Fruit fly (Drosophila melanogaster): ENCODE measurements around the gene Dys.
A peak's percentile ranks its signal among the peaks of the same experiment; 100 is the strongest.

Dys gene

DNA sequence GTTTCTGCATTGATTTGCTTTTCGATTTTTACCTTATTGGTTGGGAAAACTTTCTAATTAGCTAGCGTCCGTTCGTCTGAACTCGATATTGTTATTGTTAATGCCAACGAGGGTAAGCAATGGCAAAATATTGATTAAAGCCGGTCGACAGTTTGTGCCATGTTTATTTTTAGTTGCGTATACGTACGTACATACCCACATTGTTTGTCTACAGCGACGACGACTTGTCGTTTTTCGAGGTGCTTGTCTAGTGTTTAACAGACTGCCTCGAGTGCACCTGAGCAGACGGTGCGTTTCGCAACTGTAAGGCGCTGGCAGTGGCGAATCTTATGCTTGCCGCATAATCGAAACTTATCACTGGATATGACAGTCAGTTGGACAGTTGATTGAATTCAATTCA, 6.6 kb downstream of the Dys start (continued):
- TF ChIP-seq nau (GFP tag; optimal IDR thresholded peaks at IDR 0.05) (peak; percentile 46), odd (GFP tag; optimal IDR thresholded peaks at IDR 0.05) (peak; percentile 7), CTCF (GFP tag; optimal IDR thresholded peaks at IDR 0.05) (no peak), jumu (GFP tag; optimal IDR thresholded peaks at IDR 0.05) (no peak), chinmo (GFP tag; IDR thresholded peaks at IDR 0.05; ENCODE audit: partially characterized antibody) (no peak), CG1529 (GFP tag; optimal IDR thresholded peaks at IDR 0.05) (no peak), ind (GFP tag; optimal IDR thresholded peaks at IDR 0.05) (no peak), dmrt99B (tag; optimal IDR thresholded peaks at IDR 0.05) (peak; percentile 53), Doc3 (GFP tag; IDR thresholded peaks at IDR 0.05; ENCODE audit: partially characterized antibody) (no peak), tx (GFP tag; optimal IDR thresholded peaks at IDR 0.05) (no peak), CG18619 (GFP tag; optimal IDR thresholded peaks at IDR 0.05) (no peak), CG9609 (GFP tag; optimal IDR thresholded peaks at IDR 0.05) (no peak), CG3407 (GFP tag; optimal IDR thresholded peaks at IDR 0.05) (peak; percentile 16), Myb (GFP tag; optimal IDR thresholded peaks at IDR 0.05) (no peak), Ada2b (GFP tag; IDR thresholded peaks at IDR 0.05) (no peak), Fer1 (GFP tag; optimal IDR thresholded peaks at IDR 0.05) (peak; percentile 7), CG3281 (GFP tag; optimal IDR thresholded peaks at IDR 0.05) (no peak), p53 (GFP tag; optimal IDR thresholded peaks at IDR 0.05) (no peak), tgo (GFP tag; IDR thresholded peaks at IDR 0.05) (no peak), Awh (GFP tag; IDR thresholded peaks at IDR 0.05) (peak; percentile 62), CG7786 (GFP tag; optimal IDR thresholded peaks at IDR 0.05) (no peak), Sry-β (GFP tag; optimal IDR thresholded peaks at IDR 0.05) (no peak), sens-2 (GFP tag; IDR thresholded peaks at IDR 0.05) (no peak), Hmr (GFP tag; optimal IDR thresholded peaks at IDR 0.05) (no peak), cad (GFP tag; optimal IDR thresholded peaks at IDR 0.05) (no peak), CG2129 (GFP tag; IDR thresholded peaks at IDR 0.05; ENCODE audit: partially characterized antibody) (no peak), CG3726 (GFP tag; IDR thresholded peaks at IDR 0.05) (no peak), Rfx (GFP tag; IDR thresholded peaks at IDR 0.05) (no peak), cato (GFP tag; optimal IDR thresholded peaks at IDR 0.05; ENCODE audit: borderline replicate concordance) (no peak), Pdp1 (GFP tag; optimal IDR thresholded peaks at IDR 0.05) (no peak), slp2 (GFP tag; optimal IDR thresholded peaks at IDR 0.05) (no peak), CG4424 (GFP tag; optimal IDR thresholded peaks at IDR 0.05) (no peak), zfh1 (GFP tag; IDR thresholded peaks at IDR 0.05) (peak; percentile 47; the same call in 1 of the 3 replicates), chn (GFP tag; optimal IDR thresholded peaks at IDR 0.05) (no peak), lab (GFP tag; optimal IDR thresholded peaks at IDR 0.05) (peak; percentile 16), CG8359 (GFP tag; optimal IDR thresholded peaks at IDR 0.05; ENCODE audit: borderline replicate concordance) (no peak), lbe (GFP tag; optimal IDR thresholded peaks at IDR 0.05) (no peak), Hr39 (optimal IDR thresholded peaks at IDR 0.05) (no peak), CG13624 (GFP tag; optimal IDR thresholded peaks at IDR 0.05) (no peak), MTF-1 (GFP tag; optimal IDR thresholded peaks at IDR 0.05; ENCODE audit: borderline replicate concordance) (no peak), Hey (tag; optimal IDR thresholded peaks at IDR 0.05) (no peak), wek (GFP tag; optimal IDR thresholded peaks at IDR 0.05) (peak; percentile 63), prd (optimal IDR thresholded peaks at IDR 0.05) (no peak), prd (GFP tag; IDR thresholded peaks at IDR 0.05) (no peak), Xbp1 (GFP tag; optimal IDR thresholded peaks at IDR 0.05) (no peak), CG2875 (GFP tag; optimal IDR thresholded peaks at IDR 0.05) (peak; percentile 48), otp (GFP tag; IDR thresholded peaks at IDR 0.05) (no peak), vfl (GFP tag; optimal IDR thresholded peaks at IDR 0.05) (no peak), CG4282 (GFP tag; optimal IDR thresholded peaks at IDR 0.05) (no peak), CG14441 (GFP tag; IDR thresholded peaks at IDR 0.05) (peak; percentile 38; the same call in 1 of the 2 replicates), CG10462 (GFP tag; optimal IDR thresholded peaks at IDR 0.05) (no peak), pnt (GFP tag; optimal IDR thresholded peaks at IDR 0.05) (no peak), CG7745 (tag; optimal IDR thresholded peaks at IDR 0.05) (no peak)
